Fruit fly (Drosophila melanogaster): ENCODE data around the gene CG31198.

The CG31198 gene

dm6 chr3R:21719934-21720431 is 34.1 kb upstream of the CG31198 start (continued):
- peak; percentile 48 for TF ChIP-seq Blimp-1 (GFP tag; optimal IDR thresholded peaks at IDR 0.05)
- TF ChIP-seq Hsf (GFP tag; optimal IDR thresholded peaks at IDR 0.05), result peak; percentile 23
- TF ChIP-seq salm (tag; optimal IDR thresholded peaks at IDR 0.05), result peak; percentile 31
- TF ChIP-seq trem (tag; optimal IDR thresholded peaks at IDR 0.05), result no peak
- peak; percentile 47 for TF ChIP-seq fd3F (GFP tag; optimal IDR thresholded peaks at IDR 0.05)
- TF ChIP-seq oc (tag; optimal IDR thresholded peaks at IDR 0.05), result no peak
- peak; percentile 21 for TF ChIP-seq fu2 (GFP tag; optimal IDR thresholded peaks at IDR 0.05)
- peak; percentile 15 for TF ChIP-seq CG12299 (tag; optimal IDR thresholded peaks at IDR 0.05)
- peak; percentile 55 for TF ChIP-seq Rfx (GFP tag; IDR thresholded peaks at IDR 0.05)
- TF ChIP-seq gro (GFP tag; optimal IDR thresholded peaks at IDR 0.05), result peak; percentile 11

- no peak for TF ChIP-seq CG14710 (tag; optimal IDR thresholded peaks at IDR 0.05)
- no peak for TF ChIP-seq sr (GFP tag; IDR thresholded peaks at IDR 0.05)
- TF ChIP-seq CG8944 (GFP tag; optimal IDR thresholded peaks at IDR 0.05), result no peak
- 0 out of 2 replicates have a peak, but pooled peaks have one; percentile 11 for TF ChIP-seq Drgx (GFP tag; IDR thresholded peaks at IDR 0.05)
- no peak for TF ChIP-seq CG11695 (GFP tag; IDR thresholded peaks at IDR 0.05)
Measured at dm6 chr3R:21722457-21722856, 31.7 kb upstream of the CG31198 start.

dm6 chr3R:21726593-21726992 is 27.5 kb upstream of the CG31198 start:
- TF ChIP-seq CG9215 (GFP tag; IDR thresholded peaks at IDR 0.05) (no peak), Awh (GFP tag; IDR thresholded peaks at IDR 0.05) (0 out of 2 replicates have a peak, but pooled peaks have one; percentile 32), D19B (GFP tag; optimal IDR thresholded peaks at IDR 0.05) (no peak), CG12219 (GFP tag; optimal IDR thresholded peaks at IDR 0.05) (no peak), Bgb (GFP tag; IDR thresholded peaks at IDR 0.05; ENCODE audit: partially characterized antibody) (no peak), CG30431 (GFP tag; optimal IDR thresholded peaks at IDR 0.05) (no peak), gfzf (GFP tag; optimal IDR thresholded peaks at IDR 0.05) (no peak), tup (GFP tag; optimal IDR thresholded peaks at IDR 0.05) (no peak), zf30C (GFP tag; optimal IDR thresholded peaks at IDR 0.05) (no peak), YL-1 (GFP tag; optimal IDR thresholded peaks at IDR 0.05) (no peak), oc (tag; optimal IDR thresholded peaks at IDR 0.05) (peak; percentile 53), toy (GFP tag; IDR thresholded peaks at IDR 0.05) (no peak), CG4820 (GFP tag; optimal IDR thresholded peaks at IDR 0.05) (no peak)

- TF ChIP-seq p53 (GFP tag; optimal IDR thresholded peaks at IDR 0.05), result no peak
- TF ChIP-seq slp2 (GFP tag; optimal IDR thresholded peaks at IDR 0.05), result no peak
- no peak for TF ChIP-seq CG12071 (GFP tag; optimal IDR thresholded peaks at IDR 0.05)
- no peak for TF ChIP-seq dmrt99B (tag; optimal IDR thresholded peaks at IDR 0.05)
- TF ChIP-seq Gug (GFP tag; IDR thresholded peaks at IDR 0.05), result no peak
- no peak for TF ChIP-seq mam (GFP tag; optimal IDR thresholded peaks at IDR 0.05)
- peak; percentile 94 for TF ChIP-seq CG18011 (GFP tag; optimal IDR thresholded peaks at IDR 0.05)
- peak; percentile 38 for TF ChIP-seq stwl (tag; optimal IDR thresholded peaks at IDR 0.05)
- no peak for TF ChIP-seq peb (GFP tag; IDR thresholded peaks at IDR 0.05)
- no peak for TF ChIP-seq disco-r (GFP tag; optimal IDR thresholded peaks at IDR 0.05)
Measured at dm6 chr3R:21730955-21731354, 23.2 kb upstream of the CG31198 start.

All from whole organism, embryonic.